Worm (Caenorhabditis elegans): ENCODE results near the gene pacl-1.

ce11 chrV:16246579-16246978, 28.7 kb downstream of the pacl-1 start, which contains the start of gene srh-95:
- TF ChIP-seq ama-1 (optimal IDR thresholded peaks at IDR 0.05) (no peak), nhr-28 (tag; optimal IDR thresholded peaks at IDR 0.05) (no peak), aly-2 (tag; optimal IDR thresholded peaks at IDR 0.05) (no peak)
